Worm (Caenorhabditis elegans): ENCODE measurements around the gene C31B8.1.
"Not testable (repeated sequence)": the region's sequence is repeated elsewhere in the genome, so short reads cannot be mapped to it uniquely, and the experiment has no call there.

C31B8.1 gene

DNA sequence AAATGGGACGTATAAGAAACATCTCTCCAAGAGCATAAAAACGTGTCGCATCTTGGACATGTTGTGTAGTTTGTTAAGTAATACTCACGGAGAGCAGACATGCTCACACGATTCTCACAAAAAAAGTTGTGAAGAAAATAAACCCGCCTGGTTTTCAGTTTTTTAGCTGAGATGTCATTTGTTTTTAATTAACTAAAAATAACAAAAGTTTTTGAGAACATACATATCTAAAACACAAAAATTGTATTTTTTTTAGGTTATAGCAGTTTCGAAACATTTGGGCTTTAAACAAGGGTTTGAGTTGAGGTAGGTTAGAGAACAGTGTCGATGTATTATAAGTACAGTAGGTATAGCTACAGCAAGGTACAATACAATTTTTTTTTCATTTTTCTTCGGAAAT lies 33.4 kb downstream of the C31B8.1 start, which contains the start of gene srh-88:
Gene srh-88, minus strand, starts transcription at position 101 of the 400 bp plus-strand sequence.
- TF ChIP-seq klf-2 (GFP tag; conservative IDR thresholded peaks at IDR 0.05) (no peak), flt-1 (GFP tag; IDR thresholded peaks at IDR 0.05) (no peak), ztf-23 (GFP tag; IDR thresholded peaks at IDR 0.05) (no peak), tab-1 (GFP tag; IDR thresholded peaks at IDR 0.05) (no peak), ztf-29 (GFP tag; IDR thresholded peaks at IDR 0.05) (no peak), cog-1 (tag; optimal IDR thresholded peaks at IDR 0.05) (no peak), ref-1 (GFP tag; conservative IDR thresholded peaks at IDR 0.05) (no peak), T22C8.4 (GFP tag; IDR thresholded peaks at IDR 0.05) (no peak), med-1 (GFP tag; optimal IDR thresholded peaks at IDR 0.05; ENCODE audit: insufficient read depth) (no peak)

DNA sequence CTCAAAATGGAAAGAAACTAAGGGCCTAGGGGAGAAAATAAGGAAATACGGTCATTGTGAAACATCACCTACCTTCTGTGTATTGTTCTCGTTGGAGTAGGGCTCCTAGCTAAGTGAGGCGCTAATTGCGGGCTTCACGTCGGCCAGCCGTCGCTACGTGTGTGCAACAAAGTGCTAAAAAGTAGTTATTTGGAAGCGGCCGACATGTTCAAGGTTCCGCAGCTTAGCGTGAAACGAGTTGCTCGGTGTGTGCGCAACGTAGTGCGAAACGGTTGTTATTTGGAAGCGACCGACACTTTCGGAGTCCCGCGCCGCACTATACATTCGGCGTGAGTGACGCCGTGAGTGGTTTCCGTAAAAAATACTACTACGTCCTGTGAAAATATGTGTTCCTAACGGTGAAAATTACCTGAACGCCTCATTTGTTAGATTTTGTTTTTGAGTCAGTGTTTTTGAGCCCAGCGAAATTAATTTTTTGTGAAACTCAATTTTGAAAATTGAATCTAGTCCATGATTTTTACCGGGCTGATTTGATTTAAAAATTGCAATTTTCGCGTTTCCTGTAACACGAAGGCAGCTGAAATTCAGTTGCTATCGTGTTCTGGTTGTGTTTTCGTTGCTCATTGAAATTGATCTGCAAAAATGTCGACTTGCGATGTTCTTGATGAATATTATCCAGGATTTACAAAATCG lies 40.1 kb downstream of the C31B8.1 start, which contains the start of gene srw-129:
Gene srw-129, plus strand, starts transcription at position 643 of the 693 bp plus-strand sequence.
- TF ChIP-seq T22C8.4 (GFP tag; IDR thresholded peaks at IDR 0.05) (no peak), ref-1 (GFP tag; conservative IDR thresholded peaks at IDR 0.05) (no peak), tab-1 (GFP tag; IDR thresholded peaks at IDR 0.05) (no peak), cog-1 (tag; optimal IDR thresholded peaks at IDR 0.05) (no peak), ztf-23 (GFP tag; IDR thresholded peaks at IDR 0.05) (no peak), klf-2 (GFP tag; conservative IDR thresholded peaks at IDR 0.05) (no peak), med-1 (GFP tag; optimal IDR thresholded peaks at IDR 0.05; ENCODE audit: insufficient read depth) (no peak), ztf-29 (GFP tag; IDR thresholded peaks at IDR 0.05) (no peak), flt-1 (GFP tag; IDR thresholded peaks at IDR 0.05) (no peak)

DNA sequence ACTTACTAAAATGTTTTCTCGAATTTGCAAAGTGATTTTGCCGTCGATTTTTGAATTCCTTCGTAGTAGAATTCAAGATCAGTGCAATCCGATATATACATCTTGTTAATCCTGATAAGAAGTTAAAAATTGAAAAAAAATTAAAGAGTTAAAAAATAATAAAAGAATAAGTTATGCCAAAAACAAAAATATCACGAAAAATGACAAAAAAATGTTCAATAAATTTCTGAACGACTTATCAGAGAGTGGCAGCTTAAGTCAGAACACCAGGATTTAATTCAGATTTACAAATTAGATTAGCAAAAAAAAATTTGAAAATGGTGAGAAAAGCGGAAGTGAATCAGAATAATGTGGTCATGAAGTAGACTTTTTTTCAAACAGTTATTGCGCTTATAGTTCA lies 43.9 kb downstream of the C31B8.1 start, which contains the start of gene srw-123:
Gene srw-123, minus strand, starts transcription at position 101 of the 400 bp plus-strand sequence.
- TF ChIP-seq tab-1, flt-1, ztf-23 (GFP tag; IDR thresholded peaks at IDR 0.05): not testable (repeated sequence)

DNA sequence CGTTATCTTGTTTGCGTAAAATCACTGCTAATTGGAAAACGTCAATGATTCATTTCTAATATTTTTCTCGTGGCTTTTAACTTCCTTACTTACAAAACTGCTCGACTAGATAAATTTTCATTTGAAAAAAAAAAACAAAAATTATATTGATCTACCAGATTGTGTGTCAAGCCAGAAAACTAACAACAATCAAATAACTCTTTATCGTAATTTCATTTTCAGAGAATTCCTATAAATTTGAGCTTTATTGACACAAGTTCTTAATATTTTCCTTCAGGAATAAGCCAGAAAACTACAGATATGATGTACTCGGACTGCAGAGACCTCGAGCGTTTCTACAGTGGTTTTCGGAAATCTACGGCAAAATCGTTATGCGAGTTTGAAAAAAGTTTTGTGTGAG lies 44.9 kb downstream of the C31B8.1 start, which contains the start of gene srw-124:
Gene srw-124, plus strand, starts transcription at position 301 of the 400 bp plus-strand sequence.
- no peak for TF ChIP-seq ztf-29 (GFP tag; IDR thresholded peaks at IDR 0.05)

DNA sequence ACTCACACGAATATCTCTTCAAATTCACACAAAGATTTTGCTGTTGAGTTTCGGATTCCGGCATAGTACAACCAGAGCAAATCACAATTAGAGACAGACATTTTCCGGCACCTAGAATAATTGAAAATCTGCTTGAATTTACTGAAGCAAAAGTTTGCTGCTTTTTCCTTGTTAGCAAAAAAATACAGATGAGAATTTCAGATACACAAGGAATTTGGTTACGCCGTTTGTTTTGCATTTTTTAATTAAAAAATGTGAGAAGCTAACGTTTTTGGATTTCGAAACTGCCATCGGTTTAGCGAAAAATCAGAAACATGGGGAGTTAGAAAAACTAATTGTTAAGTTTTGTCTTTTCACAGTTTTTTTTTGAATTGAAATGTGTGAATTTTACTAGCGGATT lies 48.6 kb downstream of the C31B8.1 start, which contains the start of gene srw-118:
Gene srw-118, minus strand, starts transcription at position 101 of the 400 bp plus-strand sequence.
- no peak for TF ChIP-seq ztf-29 (GFP tag; IDR thresholded peaks at IDR 0.05)
- TF ChIP-seq ztf-23 (GFP tag; IDR thresholded peaks at IDR 0.05): no peak
- no peak for TF ChIP-seq ref-1 (GFP tag; conservative IDR thresholded peaks at IDR 0.05)
- no peak for TF ChIP-seq klf-2 (GFP tag; conservative IDR thresholded peaks at IDR 0.05)
- no peak for TF ChIP-seq flt-1 (GFP tag; IDR thresholded peaks at IDR 0.05)
- no peak for TF ChIP-seq T22C8.4 (GFP tag; IDR thresholded peaks at IDR 0.05)
- no peak for TF ChIP-seq med-1 (GFP tag; optimal IDR thresholded peaks at IDR 0.05; ENCODE audit: insufficient read depth)
- TF ChIP-seq cog-1 (tag; optimal IDR thresholded peaks at IDR 0.05): no peak
- TF ChIP-seq tab-1 (GFP tag; IDR thresholded peaks at IDR 0.05): no peak
